Worm (Caenorhabditis elegans) whole organism, midembryonic: ENCODE results near the gene lin-14.

Experiments
- T22C8.4 ChIP-seq: fragments of 200-800 bp; sonication (Bioruptor generic); IDR thresholded peaks from 2 replicates; pipeline ENCODE4 v1.3.6; 2022; ENCODE audit warnings: missing genetic modification characterization, missing compliant biosample characterization
- cog-1 ChIP-seq: sonication (generic microtip); optimal IDR thresholded peaks from 2 replicates; lab custom pipeline; 2016; ENCODE audit warnings: missing genetic modification characterization, missing compliant biosample characterization
- flt-1 ChIP-seq: fragments of 200-800 bp; sonication (Bioruptor generic); IDR thresholded peaks from 2 replicates; pipeline ENCODE4 v1.3.6; 2022; ENCODE audit warnings: missing genetic modification characterization, missing compliant biosample characterization
- klf-2 ChIP-seq: fragments of 200-800 bp; sonication (Bioruptor generic); conservative IDR thresholded peaks from 2 replicates; pipeline ENCODE4 v1.3.6; 2022; ENCODE audit warnings: missing genetic modification reagents, missing genetic modification characterization, missing compliant biosample characterization
- med-1 ChIP-seq: sonication (generic microtip); optimal IDR thresholded peaks from 2 replicates; lab custom pipeline; 2017; ENCODE audit warnings: missing genetic modification characterization, mild to moderate bottlenecking, missing compliant biosample characterization, antibody characterized with exemption, missing genetic modification reagents; ENCODE audit not compliant: insufficient read depth
- ref-1 ChIP-seq: fragments of 200-800 bp; sonication (Bioruptor generic); conservative IDR thresholded peaks from 2 replicates; pipeline ENCODE4 v1.3.6; 2022; ENCODE audit warnings: missing genetic modification reagents, missing genetic modification characterization, missing compliant biosample characterization
- tab-1 ChIP-seq: fragments of 200-800 bp; sonication (Bioruptor generic); IDR thresholded peaks from 2 replicates; pipeline ENCODE4 v1.3.6; 2022; ENCODE audit warnings: missing genetic modification characterization, missing compliant biosample characterization
- ztf-23 ChIP-seq: fragments of 200-800 bp; sonication (Bioruptor generic); IDR thresholded peaks from 2 replicates; pipeline ENCODE4 v1.3.6; 2022; ENCODE audit warnings: missing genetic modification reagents, missing genetic modification characterization, missing compliant biosample characterization
- ztf-29 ChIP-seq: fragments of 200-800 bp; sonication (Bioruptor generic); IDR thresholded peaks from 2 replicates; pipeline ENCODE4 v1.3.6; 2022; ENCODE audit warnings: missing genetic modification reagents, missing genetic modification characterization, missing compliant biosample characterization

lin-14 gene

DNA sequence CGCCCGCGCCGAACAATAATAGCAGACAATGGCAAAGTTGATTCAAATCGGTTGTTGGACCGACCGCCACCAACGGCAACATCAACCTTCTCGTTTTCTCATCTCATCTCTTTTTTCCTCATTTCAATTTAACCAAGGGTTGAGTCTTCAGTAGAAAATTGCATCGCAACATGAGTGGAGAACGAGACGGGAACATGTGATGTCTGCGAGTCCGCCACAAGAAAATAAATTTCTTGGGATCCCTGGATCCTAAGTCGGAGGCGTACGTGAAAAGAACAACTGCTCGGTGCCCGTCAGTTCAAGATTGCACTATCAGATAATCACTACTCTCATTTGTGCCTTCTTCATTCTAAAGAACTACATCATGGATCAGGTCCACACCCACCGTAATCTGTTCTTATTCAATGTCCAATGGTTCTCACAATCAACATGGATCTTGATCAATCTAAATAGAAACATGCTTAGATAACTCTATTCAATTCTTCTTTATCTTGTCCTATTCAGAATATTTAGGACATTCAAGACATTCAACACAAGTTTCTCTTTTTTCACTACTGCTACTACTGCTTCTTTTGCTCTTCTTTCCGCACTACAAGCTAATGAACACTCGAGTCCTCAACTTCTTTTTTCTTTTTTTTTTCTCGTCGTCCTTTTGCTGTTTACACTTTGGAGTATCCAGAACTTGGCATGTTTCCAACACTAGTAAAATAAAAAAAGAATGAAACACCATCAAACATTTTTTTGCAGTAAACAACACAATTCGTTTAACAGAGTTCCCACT, 9.4 kb downstream of the lin-14 start:
- TF ChIP-seq T22C8.4 = no peak
- TF ChIP-seq med-1 = no peak
- no peak for TF ChIP-seq cog-1 (tag; lab: Kevin White, UChicago)
- no peak for TF ChIP-seq ztf-23 (GFP tag; lab: Robert Waterston, UW)
- no peak for TF ChIP-seq flt-1 (GFP tag; lab: Robert Waterston, UW)
- TF ChIP-seq ref-1 (GFP tag; lab: Robert Waterston, UW) = no peak
- no peak for TF ChIP-seq ztf-29
- TF ChIP-seq klf-2 (GFP tag; lab: Robert Waterston, UW) = no peak
- no peak for TF ChIP-seq tab-1 (GFP tag; lab: Robert Waterston, UW)

DNA sequence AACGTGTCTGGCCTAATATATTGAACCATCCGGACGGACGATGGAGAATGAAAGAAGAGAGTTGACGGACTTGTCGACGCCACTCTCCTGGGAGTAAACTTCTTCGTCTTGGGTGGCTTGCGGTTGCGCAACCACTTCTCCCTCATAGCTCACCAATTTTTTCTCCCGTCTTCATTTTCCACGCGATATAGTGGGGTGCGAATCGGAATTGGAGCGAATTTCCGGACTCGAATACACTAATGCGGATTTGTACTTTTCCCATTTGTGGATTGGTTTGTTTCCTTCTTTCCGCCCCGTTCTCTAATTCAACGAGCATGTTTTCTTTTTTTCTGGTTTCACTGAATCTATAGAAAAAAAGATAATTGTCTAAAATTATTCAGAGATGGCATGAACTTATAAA, 10.4 kb downstream of the lin-14 start:
- TF ChIP-seq klf-2 (GFP tag; lab: Robert Waterston, UW) = no peak
- TF ChIP-seq T22C8.4 = no peak
- no peak for TF ChIP-seq ref-1 (GFP tag; lab: Robert Waterston, UW)
- TF ChIP-seq ztf-29 = no peak
- TF ChIP-seq tab-1 (GFP tag; lab: Robert Waterston, UW) = no peak

DNA sequence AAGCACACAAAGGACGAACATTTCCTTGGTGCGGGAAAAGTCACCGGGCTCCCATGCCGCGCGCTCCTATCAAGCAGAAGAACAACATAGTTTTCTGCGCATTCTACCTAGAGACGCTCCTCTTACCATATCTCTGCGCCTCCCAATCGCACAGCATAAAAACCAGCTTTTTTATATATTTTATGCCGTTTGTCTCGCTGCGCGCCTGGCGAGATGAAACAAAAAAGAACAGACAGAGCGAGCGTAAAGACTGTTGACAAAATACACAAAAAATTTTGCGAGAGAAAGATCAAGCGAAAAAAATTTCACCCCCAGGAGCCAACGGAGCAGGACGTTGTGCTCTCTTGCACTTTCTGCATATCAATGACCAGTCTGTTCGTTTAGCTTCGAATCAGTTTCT, 12.4 kb downstream of the lin-14 start:
- no peak for TF ChIP-seq T22C8.4
- no peak for TF ChIP-seq flt-1 (GFP tag; lab: Robert Waterston, UW)
- TF ChIP-seq cog-1 (tag; lab: Kevin White, UChicago) = no peak
- no peak for TF ChIP-seq med-1
- no peak for TF ChIP-seq ref-1 (GFP tag; lab: Robert Waterston, UW)
- TF ChIP-seq ztf-23 (GFP tag; lab: Robert Waterston, UW) = no peak
- no peak for TF ChIP-seq ztf-29
- TF ChIP-seq tab-1 (GFP tag; lab: Robert Waterston, UW) = no peak
- TF ChIP-seq klf-2 (GFP tag; lab: Robert Waterston, UW) = no peak

DNA sequence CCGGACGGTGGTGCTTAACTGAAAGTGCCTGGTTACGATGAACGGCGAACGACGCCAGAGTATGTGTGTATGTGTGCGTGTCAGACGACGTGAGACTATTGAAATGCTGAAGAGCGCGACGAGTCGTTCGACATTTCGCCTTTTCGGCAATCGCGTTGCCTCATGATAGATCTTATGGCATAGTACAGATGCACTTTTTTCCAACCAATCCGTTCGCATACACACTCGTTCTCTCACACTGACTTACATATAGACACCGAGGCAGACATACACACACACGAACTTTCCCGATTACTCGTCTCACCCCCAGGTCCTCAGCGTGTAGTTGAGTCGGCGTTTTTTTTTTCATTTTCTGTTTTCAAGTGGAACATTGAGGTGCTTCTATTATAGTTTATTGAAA, 13.4 kb downstream of the lin-14 start:
- TF ChIP-seq flt-1 (GFP tag; lab: Robert Waterston, UW) (no peak), ref-1 (GFP tag; lab: Robert Waterston, UW) (no peak), ztf-23 (GFP tag; lab: Robert Waterston, UW) (no peak), tab-1 (GFP tag; lab: Robert Waterston, UW) (no peak), cog-1 (tag; lab: Kevin White, UChicago) (no peak), med-1 (no peak), klf-2 (GFP tag; lab: Robert Waterston, UW) (no peak), ztf-29 (no peak), T22C8.4 (no peak)

ce11 chrX:11479321-11479863, 14.0 kb downstream of the lin-14 start:
- TF ChIP-seq tab-1 (GFP tag; lab: Robert Waterston, UW) (no peak), med-1 (no peak), ref-1 (GFP tag; lab: Robert Waterston, UW) (no peak), ztf-29 (no peak), cog-1 (tag; lab: Kevin White, UChicago) (no peak), flt-1 (GFP tag; lab: Robert Waterston, UW) (no peak), klf-2 (GFP tag; lab: Robert Waterston, UW) (no peak), T22C8.4 (no peak), ztf-23 (GFP tag; lab: Robert Waterston, UW) (no peak)

DNA sequence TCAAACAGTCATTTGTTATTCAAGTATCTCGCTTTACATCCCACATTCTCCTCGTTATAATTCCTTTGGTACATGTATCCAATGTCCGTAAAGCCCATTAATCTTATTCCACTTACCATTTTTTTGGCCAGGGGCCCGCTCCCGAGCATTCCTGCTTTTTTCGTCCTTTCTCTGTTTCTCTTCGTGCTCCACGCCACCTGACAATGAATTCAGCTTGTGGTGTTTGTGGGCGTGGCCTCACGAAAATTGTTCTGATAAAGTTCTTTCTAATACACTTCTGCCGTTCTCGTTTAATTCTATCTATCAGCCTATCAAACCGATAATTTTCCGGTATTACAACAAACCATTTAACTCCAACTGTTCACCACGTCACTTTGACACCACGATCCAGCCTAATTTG, 14.7 kb downstream of the lin-14 start:
- TF ChIP-seq ztf-29 (no peak), ztf-23 (GFP tag; lab: Robert Waterston, UW) (no peak), cog-1 (tag; lab: Kevin White, UChicago) (no peak), med-1 (no peak), tab-1 (GFP tag; lab: Robert Waterston, UW) (no peak), flt-1 (GFP tag; lab: Robert Waterston, UW) (no peak), T22C8.4 (no peak), klf-2 (GFP tag; lab: Robert Waterston, UW) (no peak)

DNA sequence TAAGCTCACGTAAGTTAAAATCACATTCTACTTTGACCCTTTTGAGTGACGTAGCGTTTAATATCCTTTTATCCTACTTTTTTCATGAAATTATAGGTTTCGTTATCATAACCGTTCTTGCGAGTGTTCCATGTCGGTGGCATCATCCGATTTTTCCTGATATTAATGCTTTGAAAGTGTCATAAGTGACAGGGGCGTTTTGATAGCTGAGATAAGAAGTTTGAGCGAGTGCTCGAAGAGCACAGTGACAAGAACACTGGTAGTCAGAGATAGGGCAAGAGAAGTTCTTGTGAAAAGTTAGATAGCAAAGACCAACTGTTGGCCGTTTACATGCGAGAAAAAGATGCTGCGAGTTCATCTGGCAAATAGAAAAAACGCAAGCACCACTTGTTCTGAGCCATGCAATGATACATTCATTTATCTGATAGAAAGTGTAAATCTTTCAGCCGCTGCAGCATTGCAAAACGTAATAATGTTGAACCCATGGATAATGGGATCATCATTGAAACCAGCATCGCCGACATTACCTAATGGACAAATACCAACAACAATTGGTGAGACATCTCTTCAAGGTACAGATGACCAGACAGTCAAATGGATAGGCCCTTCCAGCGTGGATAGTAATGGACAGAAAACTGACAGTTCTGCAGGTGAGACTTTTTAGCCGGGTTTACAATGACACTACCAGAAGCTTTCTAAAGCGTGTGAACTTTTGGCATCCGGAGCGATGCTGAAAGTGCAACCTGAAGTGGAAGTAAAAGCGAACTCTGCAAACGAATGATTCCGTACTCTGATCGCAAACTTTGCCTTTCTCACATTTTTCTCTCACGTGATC, 15.8 kb downstream of the lin-14 start:
- TF ChIP-seq cog-1 (tag; lab: Kevin White, UChicago) = no peak
- no peak for TF ChIP-seq ztf-29
- no peak for TF ChIP-seq flt-1 (GFP tag; lab: Robert Waterston, UW)
- TF ChIP-seq T22C8.4 = no peak
- no peak for TF ChIP-seq ref-1 (GFP tag; lab: Robert Waterston, UW)
- TF ChIP-seq med-1 = no peak
- no peak for TF ChIP-seq ztf-23 (GFP tag; lab: Robert Waterston, UW)
- TF ChIP-seq klf-2 (GFP tag; lab: Robert Waterston, UW) = no peak
- no peak for TF ChIP-seq tab-1 (GFP tag; lab: Robert Waterston, UW)

DNA sequence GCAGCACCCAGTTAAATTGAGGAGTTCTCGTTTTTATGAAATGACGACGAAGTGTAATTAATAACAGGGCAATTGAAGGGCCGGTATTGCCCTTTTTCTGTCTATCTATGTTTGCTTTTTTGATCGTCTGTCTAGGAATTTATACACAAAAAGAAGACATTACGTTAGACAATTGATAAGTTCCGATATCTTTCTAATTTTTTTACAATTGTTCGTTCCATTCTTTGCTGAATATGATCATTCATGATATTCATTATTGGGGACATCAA, 16.4 kb downstream of the lin-14 start:
- no peak for TF ChIP-seq flt-1 (GFP tag; lab: Robert Waterston, UW)

ce11 chrX:11482134-11482533, 16.8 kb downstream of the lin-14 start:
- TF ChIP-seq med-1 (no peak), tab-1 (GFP tag; lab: Robert Waterston, UW) (no peak), ztf-23 (GFP tag; lab: Robert Waterston, UW) (no peak), T22C8.4 (no peak), flt-1 (GFP tag; lab: Robert Waterston, UW) (no peak), cog-1 (tag; lab: Kevin White, UChicago) (no peak), ztf-29 (no peak), klf-2 (GFP tag; lab: Robert Waterston, UW) (no peak), ref-1 (GFP tag; lab: Robert Waterston, UW) (no peak)
